Fruit fly (Drosophila melanogaster) whole organism, embryonic: ENCODE results near the gene tth.

Experiments used
- Antp ChIP-seq: fragments of 200-800 bp; sonication (Bioruptor generic); optimal IDR thresholded peaks from 3 replicates; lab custom pipeline; 2016; ENCODE audit warnings: missing biosample characterization, missing genetic modification characterization
- CG10147 ChIP-seq: fragments of 200-800 bp; sonication (Bioruptor generic); optimal IDR thresholded peaks from 2 replicates; lab custom pipeline; 2019; ENCODE audit warnings: missing biosample characterization, mild to moderate bottlenecking, missing genetic modification characterization, moderate library complexity
- CG11504 ChIP-seq: fragments of 200-800 bp; sonication (Bioruptor generic); optimal IDR thresholded peaks from 3 replicates; lab custom pipeline; 2019; ENCODE audit warnings: missing biosample characterization, mild to moderate bottlenecking, missing genetic modification characterization, moderate library complexity
- CG11560 ChIP-seq: fragments of 200-800 bp; sonication (Bioruptor generic); IDR thresholded peaks from 3 replicates; pipeline ENCODE4 v1.3.6; 2022; ENCODE audit warnings: missing biosample characterization, missing genetic modification characterization
- CG12104 ChIP-seq: fragments of 200-800 bp; sonication (Bioruptor generic); optimal IDR thresholded peaks from 3 replicates; lab custom pipeline; 2016; ENCODE audit warnings: missing biosample characterization, missing genetic modification characterization
- CG13624 ChIP-seq: fragments of 200-800 bp; sonication (Bioruptor generic); optimal IDR thresholded peaks from 2 replicates; lab custom pipeline; 2016; ENCODE audit warnings: missing biosample characterization, missing genetic modification characterization
- CG17328 ChIP-seq: fragments of 200-800 bp; sonication (Bioruptor generic); IDR thresholded peaks from 2 replicates; pipeline ENCODE4 v1.3.6; 2022; ENCODE audit warnings: missing biosample characterization, missing genetic modification characterization
- CG17361 ChIP-seq: fragments of 200-800 bp; sonication (Bioruptor generic); IDR thresholded peaks from 3 replicates; pipeline ENCODE4 v1.3.6; 2022; ENCODE audit warnings: missing biosample characterization, missing genetic modification characterization
- CG1832 ChIP-seq: fragments of 200-800 bp; sonication (Bioruptor generic); optimal IDR thresholded peaks from 2 replicates; lab custom pipeline; 2017; ENCODE audit warnings: missing biosample characterization, mild to moderate bottlenecking, missing genetic modification characterization, inconsistent platforms
- CG33213 ChIP-seq: fragments of 200-800 bp; sonication (Bioruptor generic); optimal IDR thresholded peaks from 3 replicates; lab custom pipeline; 2016; ENCODE audit warnings: missing biosample characterization, missing genetic modification characterization
- CG34224 ChIP-seq: fragments of 200-800 bp; sonication (Bioruptor generic); IDR thresholded peaks from 3 replicates; pipeline ENCODE4 v1.3.6; 2022; ENCODE audit warnings: missing biosample characterization, missing genetic modification characterization; ENCODE audit not compliant: partially characterized antibody
- CG3838 ChIP-seq: fragments of 200-800 bp; sonication (Bioruptor generic); optimal IDR thresholded peaks from 3 replicates; lab custom pipeline; 2016; ENCODE audit warnings: missing biosample characterization, missing genetic modification characterization
- CG3847 ChIP-seq: fragments of 200-800 bp; sonication (Bioruptor generic); IDR thresholded peaks from 2 replicates; pipeline ENCODE4 v1.3.6; 2022; ENCODE audit warnings: missing biosample characterization, missing genetic modification characterization
- CG4707 ChIP-seq: fragments of 200-800 bp; sonication (Bioruptor generic); optimal IDR thresholded peaks from 2 replicates; lab custom pipeline; 2018; ENCODE audit warnings: missing biosample characterization, mild to moderate bottlenecking, missing genetic modification characterization, moderate library complexity
- CG5245 ChIP-seq: fragments of 200-800 bp; sonication (Bioruptor generic); optimal IDR thresholded peaks from 3 replicates; lab custom pipeline; 2016; ENCODE audit warnings: missing biosample characterization, missing genetic modification characterization
- CG6683 ChIP-seq: fragments of 200-800 bp; sonication (Bioruptor generic); optimal IDR thresholded peaks from 2 replicates; lab custom pipeline; 2017; ENCODE audit warnings: missing biosample characterization, mild to moderate bottlenecking, missing genetic modification characterization, missing genetic modification reagents
- CG6854 ChIP-seq: fragments of 200-800 bp; sonication (Bioruptor generic); optimal IDR thresholded peaks from 3 replicates; lab custom pipeline; 2017; ENCODE audit warnings: missing biosample characterization, mild to moderate bottlenecking, missing genetic modification characterization
- CG9215 ChIP-seq: fragments of 200-800 bp; sonication (Bioruptor generic); IDR thresholded peaks from 2 replicates; pipeline ENCODE4 v1.3.6; 2022; ENCODE audit warnings: missing biosample characterization, missing genetic modification characterization
- CG9609 ChIP-seq: fragments of 200-800 bp; sonication (Bioruptor generic); optimal IDR thresholded peaks from 3 replicates; lab custom pipeline; 2016; ENCODE audit warnings: missing biosample characterization, missing genetic modification characterization
- Dfd ChIP-seq, 2 experiments: fragments of >200 bp; optimal IDR thresholded peaks; 2 replicates each; lab custom pipeline; 2017; ENCODE audit warnings: missing biosample characterization in 2 of 2, missing genetic modification characterization in 2 of 2
- Fer3 ChIP-seq: fragments of 200-800 bp; sonication (Bioruptor generic); optimal IDR thresholded peaks from 2 replicates; lab custom pipeline; 2018; ENCODE audit warnings: missing biosample characterization, mild to moderate bottlenecking, missing genetic modification characterization, moderate library complexity
- GATAe ChIP-seq: fragments of 200-800 bp; sonication (Bioruptor generic); conservative IDR thresholded peaks from 2 replicates; pipeline ENCODE4 v1.3.6; 2022; ENCODE audit warnings: missing biosample characterization, missing genetic modification characterization
- Lhr ChIP-seq: fragments of 200-800 bp; sonication (Bioruptor generic); optimal IDR thresholded peaks from 3 replicates; lab custom pipeline; 2017; ENCODE audit warnings: mild to moderate bottlenecking, missing biosample characterization, missing genetic modification reagents, missing genetic modification characterization
- MTF-1 ChIP-seq: fragments of 200-800 bp; sonication (Bioruptor generic); optimal IDR thresholded peaks from 2 replicates; lab custom pipeline; 2018; ENCODE audit warnings: missing biosample characterization, mild to moderate bottlenecking, missing genetic modification characterization, borderline replicate concordance
- Nf-YC ChIP-seq: fragments of 200-800 bp; optimal IDR thresholded peaks from 3 replicates; lab custom pipeline; 2019; ENCODE audit warnings: missing biosample characterization, mild to moderate bottlenecking, missing genetic modification characterization, moderate library complexity
- Pdp1 ChIP-seq, 2 experiments: fragments of 200-800 bp; sonication (Bioruptor generic); optimal IDR thresholded peaks; 3 replicates each; lab custom pipeline; 2016; ENCODE audit warnings: missing biosample characterization in 2 of 2, missing genetic modification characterization in 2 of 2, mild to moderate bottlenecking in 1 of 2, moderate library complexity in 1 of 2
- Rx ChIP-seq: fragments of 200-800 bp; sonication (Bioruptor generic); IDR thresholded peaks from 2 replicates; pipeline ENCODE4 v1.3.6; 2022; ENCODE audit warnings: missing biosample characterization, missing genetic modification characterization
- Ssrp ChIP-seq: fragments of 200-800 bp; sonication (Bioruptor generic); optimal IDR thresholded peaks from 2 replicates; lab custom pipeline; 2018; ENCODE audit warnings: missing biosample characterization, mild to moderate bottlenecking, missing genetic modification characterization, moderate library complexity
- ap ChIP-seq: fragments of 200-800 bp; sonication (Bioruptor generic); IDR thresholded peaks from 2 replicates; pipeline ENCODE4 v1.3.6; 2022; ENCODE audit warnings: missing biosample characterization, missing genetic modification characterization
- bab2 ChIP-seq: fragments of 200-800 bp; sonication (Bioruptor generic); optimal IDR thresholded peaks from 2 replicates; lab custom pipeline; 2016; ENCODE audit warnings: missing biosample characterization, missing genetic modification characterization
- bsh ChIP-seq, 2 experiments: fragments of 200-800 bp; sonication (Bioruptor generic); optimal IDR thresholded peaks; 2 replicates each; lab custom pipeline; 2017 to 2018; ENCODE audit warnings: mild to moderate bottlenecking in 2 of 2, missing biosample characterization in 2 of 2, missing genetic modification characterization in 2 of 2, moderate library complexity in 1 of 2
- chm ChIP-seq: fragments of 200-800 bp; sonication (Bioruptor generic); IDR thresholded peaks from 2 replicates; pipeline ENCODE4 v1.3.6; 2022; ENCODE audit warnings: missing biosample characterization, missing genetic modification characterization
- corto ChIP-seq: fragments of 200-800 bp; sonication (Bioruptor generic); optimal IDR thresholded peaks from 2 replicates; lab custom pipeline; 2016; ENCODE audit warnings: missing biosample characterization, mild to moderate bottlenecking, missing genetic modification characterization, moderate library complexity
- da ChIP-seq: fragments of 200-800 bp; sonication (Bioruptor generic); optimal IDR thresholded peaks from 2 replicates; lab custom pipeline; 2016; ENCODE audit warnings: missing biosample characterization, missing genetic modification characterization
- dan ChIP-seq: fragments of 200-800 bp; sonication (Bioruptor generic); IDR thresholded peaks from 2 replicates; pipeline ENCODE4 v1.3.6; 2022; ENCODE audit warnings: missing biosample characterization, missing genetic modification characterization
- dimm ChIP-seq: fragments of 200-800 bp; sonication (Bioruptor generic); IDR thresholded peaks from 2 replicates; pipeline ENCODE4 v1.3.6; 2022; ENCODE audit warnings: missing biosample characterization, missing genetic modification characterization
- emc ChIP-seq: fragments of 200-800 bp; sonication (Bioruptor generic); optimal IDR thresholded peaks from 2 replicates; lab custom pipeline; 2016; ENCODE audit warnings: missing biosample characterization, missing genetic modification characterization
- eve ChIP-seq, 2 experiments: fragments of >200 bp; optimal IDR thresholded peaks; 2 replicates each; lab custom pipeline; 2017; ENCODE audit warnings: missing biosample characterization in 2 of 2, missing genetic modification characterization in 2 of 2
- grau ChIP-seq: fragments of 200-800 bp; optimal IDR thresholded peaks from 3 replicates; lab custom pipeline; 2019; ENCODE audit warnings: missing biosample characterization, mild to moderate bottlenecking, missing genetic modification characterization, moderate library complexity
- her ChIP-seq: fragments of 200-800 bp; sonication (Bioruptor generic); optimal IDR thresholded peaks from 2 replicates; lab custom pipeline; 2016; ENCODE audit warnings: missing biosample characterization, missing genetic modification characterization
- klu ChIP-seq: fragments of 200-800 bp; sonication (Bioruptor generic); IDR thresholded peaks from 2 replicates; pipeline ENCODE4 v1.3.6; 2022; ENCODE audit warnings: missing biosample characterization, missing genetic modification characterization
- knrl ChIP-seq: fragments of 200-800 bp; sonication (Bioruptor generic); IDR thresholded peaks from 3 replicates; pipeline ENCODE4 v1.3.6; 2022; ENCODE audit warnings: missing biosample characterization, missing genetic modification characterization; ENCODE audit not compliant: partially characterized antibody
- lmd ChIP-seq: fragments of 200-800 bp; sonication (Bioruptor generic); IDR thresholded peaks from 2 replicates; pipeline ENCODE4 v1.3.6; 2022; ENCODE audit warnings: missing biosample characterization, missing genetic modification characterization
- pfk ChIP-seq: fragments of 200-800 bp; sonication (Bioruptor generic); optimal IDR thresholded peaks from 2 replicates; lab custom pipeline; 2018; ENCODE audit warnings: missing biosample characterization, mild to moderate bottlenecking, missing genetic modification characterization, moderate library complexity
- phol ChIP-seq: fragments of 200-800 bp; sonication (Bioruptor generic); optimal IDR thresholded peaks from 3 replicates; lab custom pipeline; 2018; ENCODE audit warnings: missing biosample characterization, mild to moderate bottlenecking, missing genetic modification characterization, moderate library complexity
- seq ChIP-seq: fragments of 200-800 bp; sonication (Bioruptor generic); IDR thresholded peaks from 2 replicates; pipeline ENCODE4 v1.3.6; 2022; ENCODE audit warnings: missing biosample characterization, missing genetic modification characterization
- ssp ChIP-seq: fragments of 200-800 bp; sonication (Bioruptor generic); IDR thresholded peaks from 2 replicates; pipeline ENCODE4 v1.3.6; 2022; ENCODE audit warnings: missing biosample characterization, missing genetic modification characterization
- yki ChIP-seq: fragments of >200 bp; optimal IDR thresholded peaks from 3 replicates; lab custom pipeline; 2018

tth gene

dm6 chrX:13563483-13564443 is 52.6 kb downstream of the tth start, which contains the start of the genes CG46311 and Tpst (continued):
- TF ChIP-seq Lhr (GFP tag; lab: Kevin White, UChicago) (peak; percentile 98), Pdp1 (GFP tag; optimal IDR thresholded peaks at IDR 0.05; lab: Kevin White, UChicago) (peak; percentile 61), CG17361 (GFP tag; lab: Robert Waterston, UW) (peak; percentile 39; the same call in 2 of the 3 replicates), CG4707 (GFP tag; lab: Kevin White, UChicago) (peak; percentile 27), CG9215 (GFP tag; lab: Robert Waterston, UW) (peak; percentile 10), CG34224 (GFP tag; lab: Robert Waterston, UW) (peak; percentile 26; the same call in 1 of the 3 replicates), CG3847 (GFP tag; lab: Robert Waterston, UW) (peak; percentile 79), dan (no peak), knrl (GFP tag; lab: Robert Waterston, UW) (peak; percentile 48; the same call in 1 of the 3 replicates), Dfd (GFP tag; optimal IDR thresholded peaks at IDR 0.05; lab: Kevin White, UChicago) (no peak), yki (lab: Kevin White, UChicago) (peak; percentile 23), CG13624 (GFP tag; lab: Kevin White, UChicago) (peak; percentile 51), Antp (peak; percentile 71), bab2 (GFP tag; lab: Kevin White, UChicago) (peak; percentile 72), dimm (no peak), grau (tag; lab: Kevin White, UChicago) (peak; percentile 61), Ssrp (no peak), Rx (GFP tag; lab: Robert Waterston, UW) (peak; percentile 21; the same call in 1 of the 2 replicates), lmd (GFP tag; lab: Robert Waterston, UW) (peak; percentile 73), pfk (GFP tag; lab: Kevin White, UChicago) (no peak), Nf-YC (tag; lab: Kevin White, UChicago) (peak; percentile 74), ssp (peak; percentile 42), eve (GFP tag; optimal IDR thresholded peaks at IDR 0.05; lab: Kevin White, UChicago) (no peak), CG6854 (GFP tag; lab: Kevin White, UChicago) (no peak), corto (GFP tag; lab: Kevin White, UChicago) (no peak), bsh (GFP tag; optimal IDR thresholded peaks at IDR 0.05; lab: Kevin White, UChicago) (peak; percentile 22 to 55), CG6683 (GFP tag; lab: Kevin White, UChicago) (no peak), ap (GFP tag; lab: Robert Waterston, UW) (0 out of 2 replicates have a peak, but pooled peaks have one; percentile 20), MTF-1 (GFP tag; lab: Kevin White, UChicago) (peak; percentile 37), CG10147 (GFP tag; lab: Kevin White, UChicago) (no peak), CG11504 (tag; lab: Kevin White, UChicago) (peak; percentile 47), CG11560 (tag; lab: Robert Waterston, UW) (peak; percentile 57; the same call in 2 of the 3 replicates), Fer3 (tag; lab: Kevin White, UChicago) (no peak), her (peak; percentile 62), CG5245 (GFP tag; lab: Kevin White, UChicago) (peak; percentile 82), CG3838 (GFP tag; lab: Kevin White, UChicago) (peak; percentile 70), klu (GFP tag; lab: Robert Waterston, UW) (no peak), CG33213 (peak; percentile 95), CG1832 (peak; percentile 44), CG17328 (GFP tag; lab: Robert Waterston, UW) (peak; percentile 77), phol (peak; percentile 37), chm (GFP tag; lab: Robert Waterston, UW) (peak; percentile 56; the same call in 1 of the 2 replicates), CG9609 (peak; percentile 62), seq (GFP tag; lab: Robert Waterston, UW) (no peak), GATAe (GFP tag; lab: Robert Waterston, UW) (no peak), emc (GFP tag; lab: Kevin White, UChicago) (no peak), CG12104 (GFP tag; lab: Kevin White, UChicago) (no peak), da (GFP tag; lab: Kevin White, UChicago) (peak; percentile 9)
